Worm (Caenorhabditis elegans): ENCODE data around the gene ZK418.10.

- TF ChIP-seq ceh-2 (tag; optimal IDR thresholded peaks at IDR 0.05) = no peak
- no peak for TF ChIP-seq hlh-6 (tag; optimal IDR thresholded peaks at IDR 0.05)
- TF ChIP-seq gmeb-2 (tag; optimal IDR thresholded peaks at IDR 0.05) = no peak
- no peak for TF ChIP-seq tbx-2 (tag; optimal IDR thresholded peaks at IDR 0.05)
- TF ChIP-seq C38D4.7 (GFP tag; optimal IDR thresholded peaks at IDR 0.05) = no peak
- TF ChIP-seq ceh-14 (tag; optimal IDR thresholded peaks at IDR 0.05) = no peak
- TF ChIP-seq eyg-1 (tag; optimal IDR thresholded peaks at IDR 0.05) = no peak
- no peak for TF ChIP-seq rnt-1 (tag; optimal IDR thresholded peaks at IDR 0.05)
- no peak for TF ChIP-seq pros-1 (tag; optimal IDR thresholded peaks at IDR 0.05)
Observed at ce11 chrIII:7095156-7095555, 4.7 kb upstream of the ZK418.10 start, which contains the start of gene nhr-9.
